Worm (Caenorhabditis elegans): ENCODE results near the gene rpl-26.

DNA sequence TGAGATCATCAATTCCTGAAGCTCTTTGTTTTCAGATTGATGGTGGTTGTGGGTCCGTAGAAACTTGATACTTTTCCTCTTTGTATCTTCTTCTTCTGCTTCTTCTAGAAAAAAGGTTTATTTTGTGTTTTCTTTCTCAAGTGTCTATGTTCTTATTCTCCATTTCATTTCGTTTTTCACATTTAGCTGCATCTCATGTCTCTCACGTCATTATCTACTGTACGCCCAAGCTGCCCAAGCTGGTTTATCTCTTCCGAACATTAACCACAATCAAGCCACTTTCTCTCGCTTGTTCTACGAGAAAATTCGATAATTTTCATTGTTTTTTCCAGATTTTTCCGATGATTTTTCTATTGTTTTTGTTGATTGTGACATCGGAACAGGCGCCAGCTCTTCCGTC is 3.4 kb upstream of the rpl-26 start, which contains the start of gene F28C6.5:
- no peak for TF ChIP-seq madf-10 (tag; optimal IDR thresholded peaks at IDR 0.05)
- TF ChIP-seq gei-17 (GFP tag; optimal IDR thresholded peaks at IDR 0.05) = no peak
- no peak for TF ChIP-seq ztf-25 (GFP tag; IDR thresholded peaks at IDR 0.05)
- TF ChIP-seq ama-1 (optimal IDR thresholded peaks at IDR 0.05) = no peak
- no peak for TF ChIP-seq ama-1 (GFP tag; optimal IDR thresholded peaks at IDR 0.05)
- no peak for TF ChIP-seq K12H6.12 (tag; optimal IDR thresholded peaks at IDR 0.05)
- no peak for TF ChIP-seq F33H1.4 (GFP tag; IDR thresholded peaks at IDR 0.05)
- TF ChIP-seq K11D2.4 (GFP tag; IDR thresholded peaks at IDR 0.05) = no peak
- TF ChIP-seq ztf-3 (GFP tag; optimal IDR thresholded peaks at IDR 0.05) = no peak
- TF ChIP-seq let-607 (tag; optimal IDR thresholded peaks at IDR 0.05) = no peak
- no peak for TF ChIP-seq ztf-6 (GFP tag; IDR thresholded peaks at IDR 0.05)
- no peak for TF ChIP-seq hrde-1 (tag; optimal IDR thresholded peaks at IDR 0.05; ENCODE audit: borderline replicate concordance)

Data from whole organism, young adult.